Worm (Caenorhabditis elegans) whole organism, midembryonic: ENCODE results near the gene C54E4.5.

Experiments
- T22C8.4 ChIP-seq: fragments of 200-800 bp; sonication (Bioruptor generic); IDR thresholded peaks from 2 replicates; pipeline ENCODE4 v1.3.6; 2022; ENCODE audit warnings: missing genetic modification characterization, missing compliant biosample characterization
- cog-1 ChIP-seq: sonication (generic microtip); optimal IDR thresholded peaks from 2 replicates; lab custom pipeline; 2016; ENCODE audit warnings: missing genetic modification characterization, missing compliant biosample characterization
- flt-1 ChIP-seq: fragments of 200-800 bp; sonication (Bioruptor generic); IDR thresholded peaks from 2 replicates; pipeline ENCODE4 v1.3.6; 2022; ENCODE audit warnings: missing genetic modification characterization, missing compliant biosample characterization
- klf-2 ChIP-seq: fragments of 200-800 bp; sonication (Bioruptor generic); conservative IDR thresholded peaks from 2 replicates; pipeline ENCODE4 v1.3.6; 2022; ENCODE audit warnings: missing genetic modification reagents, missing genetic modification characterization, missing compliant biosample characterization
- med-1 ChIP-seq: sonication (generic microtip); optimal IDR thresholded peaks from 2 replicates; lab custom pipeline; 2017; ENCODE audit warnings: missing genetic modification characterization, mild to moderate bottlenecking, missing compliant biosample characterization, antibody characterized with exemption, missing genetic modification reagents; ENCODE audit not compliant: insufficient read depth
- ref-1 ChIP-seq: fragments of 200-800 bp; sonication (Bioruptor generic); conservative IDR thresholded peaks from 2 replicates; pipeline ENCODE4 v1.3.6; 2022; ENCODE audit warnings: missing genetic modification reagents, missing genetic modification characterization, missing compliant biosample characterization
- tab-1 ChIP-seq: fragments of 200-800 bp; sonication (Bioruptor generic); IDR thresholded peaks from 2 replicates; pipeline ENCODE4 v1.3.6; 2022; ENCODE audit warnings: missing genetic modification characterization, missing compliant biosample characterization
- ztf-23 ChIP-seq: fragments of 200-800 bp; sonication (Bioruptor generic); IDR thresholded peaks from 2 replicates; pipeline ENCODE4 v1.3.6; 2022; ENCODE audit warnings: missing genetic modification reagents, missing genetic modification characterization, missing compliant biosample characterization
- ztf-29 ChIP-seq: fragments of 200-800 bp; sonication (Bioruptor generic); IDR thresholded peaks from 2 replicates; pipeline ENCODE4 v1.3.6; 2022; ENCODE audit warnings: missing genetic modification reagents, missing genetic modification characterization, missing compliant biosample characterization

C54E4.5 gene

ce11 chrIV:2099771-2100170 lies 49.3 kb downstream of the C54E4.5 start, which contains the start of gene C23H5.11:
C23H5.11 (minus strand) TSS chrIV:2099871.
- TF ChIP-seq T22C8.4: no peak
- no peak for TF ChIP-seq klf-2
- no peak for TF ChIP-seq ztf-23
- no peak for TF ChIP-seq tab-1 (GFP tag; lab: Robert Waterston, UW)
- TF ChIP-seq med-1 (GFP tag; lab: Kevin White, UChicago): no peak
- TF ChIP-seq ztf-29 (GFP tag; lab: Robert Waterston, UW): no peak
- no peak for TF ChIP-seq ref-1
- no peak for TF ChIP-seq flt-1 (GFP tag; lab: Robert Waterston, UW)
- no peak for TF ChIP-seq cog-1 (tag; lab: Kevin White, UChicago)
